Fruit fly (Drosophila melanogaster) Kc167 (cell line): ENCODE data around the gene Ac76E.

Source experiments
- Myc ChIP-seq: fragments of >200 bp; optimal IDR thresholded peaks from 2 replicates; lab custom pipeline; 2017; ENCODE audit warnings: missing external identifiers
- h ChIP-seq: fragments of >200 bp; optimal IDR thresholded peaks from 3 replicates; lab custom pipeline; 2018; ENCODE audit warnings: missing external identifiers
- ttk ChIP-seq: sonication (Bioruptor generic); optimal IDR thresholded peaks from 2 replicates; lab custom pipeline; 2017; ENCODE audit warnings: missing external identifiers

dm6 chr3L:19932917-19933316 is 6.2 kb upstream of the Ac76E start:
- no peak for TF ChIP-seq ttk (lab: Kevin White, UChicago)
- TF ChIP-seq Myc (lab: Kevin White, UChicago): no peak
- TF ChIP-seq h (lab: Kevin White, UChicago): no peak
